Fruit fly (Drosophila melanogaster): ENCODE results near the gene Arts.
"Not testable (repeated sequence)": the region's sequence is repeated elsewhere in the genome, so short reads cannot be mapped to it uniquely, and the experiment has no call there.

Arts gene

dm6 chr3L:16602736-16603144 is at the start of gene Arts:
TSS of gene Arts (plus strand) at chr3L:16602851.
- no peak for TF ChIP-seq Sin3A (optimal IDR thresholded peaks at IDR 0.05)
- TF ChIP-seq ttk (optimal IDR thresholded peaks at IDR 0.05) = no peak
- no peak for TF ChIP-seq psq (optimal IDR thresholded peaks at IDR 0.05)
- no peak for TF ChIP-seq Myc (optimal IDR thresholded peaks at IDR 0.05)
- no peak for TF ChIP-seq h (optimal IDR thresholded peaks at IDR 0.05)
- TF ChIP-seq insv (optimal IDR thresholded peaks at IDR 0.05) = no peak

dm6 chr3L:16556523-16556922 is 46.1 kb upstream of the Arts start, which contains the start of gene CG4229:
TSS of gene CG4229 (plus strand) at chr3L:16556823.
- TF ChIP-seq insv (optimal IDR thresholded peaks at IDR 0.05) (no peak), Sin3A (optimal IDR thresholded peaks at IDR 0.05) (no peak), ttk (optimal IDR thresholded peaks at IDR 0.05) (no peak), psq (optimal IDR thresholded peaks at IDR 0.05) (no peak), h (optimal IDR thresholded peaks at IDR 0.05) (no peak), Myc (optimal IDR thresholded peaks at IDR 0.05) (no peak)

dm6 chr3L:16563361-16563760 is 39.3 kb upstream of the Arts start:
- TF ChIP-seq Myc (optimal IDR thresholded peaks at IDR 0.05) (no peak), insv (optimal IDR thresholded peaks at IDR 0.05) (no peak), Sin3A (optimal IDR thresholded peaks at IDR 0.05) (no peak), ttk (optimal IDR thresholded peaks at IDR 0.05) (no peak), psq (optimal IDR thresholded peaks at IDR 0.05) (no peak), h (optimal IDR thresholded peaks at IDR 0.05) (no peak)

- TF ChIP-seq ttk (optimal IDR thresholded peaks at IDR 0.05) = no peak
- TF ChIP-seq insv (optimal IDR thresholded peaks at IDR 0.05) = no peak
- no peak for TF ChIP-seq Myc (optimal IDR thresholded peaks at IDR 0.05)
- TF ChIP-seq Sin3A (optimal IDR thresholded peaks at IDR 0.05) = no peak
- no peak for TF ChIP-seq h (optimal IDR thresholded peaks at IDR 0.05)
- TF ChIP-seq psq (optimal IDR thresholded peaks at IDR 0.05) = no peak
These were observed 36.6 kb upstream of the Arts start for dm6 chr3L:16566093-16566492.

DNA sequence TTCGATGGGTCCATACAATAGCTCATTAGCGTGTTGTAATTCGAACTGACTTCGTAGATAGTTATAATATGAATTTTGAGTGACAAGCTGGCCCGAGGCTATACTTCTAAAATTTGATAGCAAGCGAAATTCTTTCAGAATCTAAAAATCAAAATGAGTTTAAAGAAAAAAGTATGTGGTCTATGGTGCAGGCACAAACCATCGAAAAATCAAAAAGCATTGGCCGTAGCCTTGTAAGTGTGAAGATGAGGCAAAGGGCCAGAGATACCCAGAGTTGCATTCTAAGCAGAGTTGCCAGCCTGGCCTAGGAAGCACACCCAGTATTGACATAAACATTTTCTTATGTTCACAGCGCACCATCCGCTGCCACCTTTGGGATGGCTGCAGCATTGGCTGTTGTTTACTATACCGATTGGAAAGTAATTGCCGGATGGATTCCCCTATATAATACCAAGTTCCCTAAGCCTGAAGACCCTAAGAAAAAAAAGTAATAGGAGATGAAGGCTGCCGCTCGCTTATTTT is 35.9 kb upstream of the Arts start, which contains the start of gene UQCR-6.4L:
Gene UQCR-6.4L, plus strand, starts transcription at position 51 of the 522 bp plus-strand sequence.
- TF ChIP-seq h (optimal IDR thresholded peaks at IDR 0.05) = no peak
- TF ChIP-seq psq (optimal IDR thresholded peaks at IDR 0.05) = no peak
- no peak for TF ChIP-seq Sin3A (optimal IDR thresholded peaks at IDR 0.05)
- TF ChIP-seq ttk (optimal IDR thresholded peaks at IDR 0.05) = no peak
- TF ChIP-seq insv (optimal IDR thresholded peaks at IDR 0.05) = no peak
- TF ChIP-seq Myc (optimal IDR thresholded peaks at IDR 0.05) = no peak

DNA sequence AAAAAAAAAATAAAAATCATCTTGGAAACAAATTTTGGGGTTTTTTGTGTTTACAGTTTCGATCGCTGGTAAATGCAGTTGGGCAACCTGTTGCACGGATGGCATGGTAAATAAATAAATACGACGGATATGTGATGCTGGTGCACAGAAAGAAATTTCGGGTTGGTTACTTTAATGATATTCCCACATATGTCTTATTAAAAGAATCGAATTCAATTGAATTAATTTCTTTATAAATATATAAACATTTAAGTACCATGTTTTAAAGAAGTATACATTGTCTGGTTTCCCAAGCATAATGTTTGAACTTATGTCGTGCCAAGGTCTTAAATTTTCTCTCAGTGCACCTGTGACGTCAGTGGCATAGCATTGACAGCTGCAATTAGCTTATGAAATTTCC is 35.2 kb upstream of the Arts start:
- TF ChIP-seq h (optimal IDR thresholded peaks at IDR 0.05) (no peak), Sin3A (optimal IDR thresholded peaks at IDR 0.05) (no peak), Myc (optimal IDR thresholded peaks at IDR 0.05) (no peak), psq (optimal IDR thresholded peaks at IDR 0.05) (no peak), ttk (optimal IDR thresholded peaks at IDR 0.05) (no peak), insv (optimal IDR thresholded peaks at IDR 0.05) (no peak)

DNA sequence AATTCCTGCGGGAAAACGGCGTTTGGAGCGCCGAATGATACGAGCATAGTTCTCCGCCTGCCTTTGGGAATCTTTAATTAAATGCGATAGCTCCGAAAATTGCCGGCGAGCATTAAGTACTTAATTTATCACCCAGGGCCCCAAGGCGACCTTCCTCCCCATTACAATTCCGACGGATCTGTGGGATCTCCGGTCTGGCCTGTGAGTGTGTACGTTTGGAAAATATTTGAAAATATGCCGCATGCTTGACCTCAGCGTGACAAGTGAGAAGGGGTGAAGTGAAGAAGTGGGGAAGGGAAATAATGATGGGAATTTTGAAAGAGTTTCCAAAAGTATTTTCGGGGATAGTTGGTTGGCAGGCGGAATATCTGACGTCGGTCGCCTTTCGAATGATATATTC is 33.2 kb upstream of the Arts start:
- TF ChIP-seq Sin3A (optimal IDR thresholded peaks at IDR 0.05) = no peak
- no peak for TF ChIP-seq h (optimal IDR thresholded peaks at IDR 0.05)
- no peak for TF ChIP-seq psq (optimal IDR thresholded peaks at IDR 0.05)
- TF ChIP-seq Myc (optimal IDR thresholded peaks at IDR 0.05) = no peak
- TF ChIP-seq insv (optimal IDR thresholded peaks at IDR 0.05) = no peak
- no peak for TF ChIP-seq ttk (optimal IDR thresholded peaks at IDR 0.05)

dm6 chr3L:16571014-16571738 is 31.5 kb upstream of the Arts start:
- no peak for TF ChIP-seq psq (optimal IDR thresholded peaks at IDR 0.05)
- no peak for TF ChIP-seq h (optimal IDR thresholded peaks at IDR 0.05)
- no peak for TF ChIP-seq ttk (optimal IDR thresholded peaks at IDR 0.05)
- no peak for TF ChIP-seq insv (optimal IDR thresholded peaks at IDR 0.05)
- TF ChIP-seq Myc (optimal IDR thresholded peaks at IDR 0.05) = no peak
- TF ChIP-seq Sin3A (optimal IDR thresholded peaks at IDR 0.05) = no peak

DNA sequence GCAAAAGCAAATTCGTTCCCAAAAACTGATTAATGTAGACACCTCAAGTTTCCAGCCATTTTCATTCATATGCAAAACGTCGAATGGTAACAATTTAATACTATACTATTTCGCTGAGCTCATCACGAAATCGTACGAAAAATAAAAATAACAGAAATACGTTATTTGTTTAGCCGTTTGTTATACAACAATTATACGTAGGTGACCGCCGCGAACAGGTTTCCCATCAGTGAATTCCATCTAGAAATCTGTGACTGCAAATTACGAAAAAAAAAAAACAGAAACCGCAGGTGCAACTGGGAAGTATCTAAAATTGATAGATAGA is 30.9 kb upstream of the Arts start:
- TF ChIP-seq Sin3A (optimal IDR thresholded peaks at IDR 0.05) (no peak), psq (optimal IDR thresholded peaks at IDR 0.05) (no peak), insv (optimal IDR thresholded peaks at IDR 0.05) (no peak), ttk (optimal IDR thresholded peaks at IDR 0.05) (no peak), Myc (optimal IDR thresholded peaks at IDR 0.05) (no peak), h (optimal IDR thresholded peaks at IDR 0.05) (no peak)

- no peak for TF ChIP-seq h (optimal IDR thresholded peaks at IDR 0.05)
- TF ChIP-seq psq (optimal IDR thresholded peaks at IDR 0.05) = no peak
These were observed 30.4 kb upstream of the Arts start for dm6 chr3L:16572208-16572607.

- TF ChIP-seq h, Myc, Sin3A (optimal IDR thresholded peaks at IDR 0.05): not testable (repeated sequence)
These were observed 29.4 kb upstream of the Arts start, which contains the start of gene Mipp1 for dm6 chr3L:16573234-16573633. TSS of gene Mipp1 (minus strand) at chr3L:16573334.

DNA sequence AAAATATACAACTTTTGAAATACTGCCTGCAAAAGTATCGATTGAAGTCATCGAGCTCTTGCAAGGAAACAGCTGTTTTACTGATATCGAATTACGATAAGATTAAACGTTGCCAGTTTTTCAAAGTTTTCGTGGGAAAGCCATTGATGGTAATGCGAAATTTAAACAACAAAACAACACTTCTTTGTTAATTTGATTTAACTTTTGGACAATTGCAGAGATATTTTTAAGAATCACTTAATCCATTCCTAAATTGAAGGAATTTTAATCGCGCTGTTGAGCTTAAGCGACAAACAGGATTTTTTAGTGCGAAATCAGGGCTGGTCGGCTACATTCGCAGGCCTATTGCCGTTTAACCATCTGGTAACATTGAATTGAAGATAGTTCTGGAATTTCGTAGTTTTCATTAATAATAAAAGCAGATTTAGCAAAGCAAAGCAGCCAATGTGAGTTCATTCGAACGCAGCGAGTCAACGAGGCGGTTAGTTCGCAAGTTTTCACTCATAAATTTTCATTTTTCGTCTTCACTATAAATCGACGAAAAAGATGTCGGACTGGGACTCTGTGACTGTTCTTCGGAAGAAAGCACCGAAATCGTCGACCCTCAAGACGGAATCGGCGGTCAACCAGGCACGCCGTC is 28.2 kb upstream of the Arts start, which contains the start of gene mbf1:
Gene mbf1, plus strand, starts transcription at position 130 of the 640 bp plus-strand sequence.
- no peak for TF ChIP-seq h (optimal IDR thresholded peaks at IDR 0.05)
- TF ChIP-seq Sin3A (optimal IDR thresholded peaks at IDR 0.05) = no peak
- TF ChIP-seq psq (optimal IDR thresholded peaks at IDR 0.05) = no peak
- TF ChIP-seq Myc (optimal IDR thresholded peaks at IDR 0.05) = no peak
- no peak for TF ChIP-seq ttk (optimal IDR thresholded peaks at IDR 0.05)
- TF ChIP-seq insv (optimal IDR thresholded peaks at IDR 0.05) = no peak

All from Kc167 (cell line).